Worm (Caenorhabditis elegans) whole organism, young adult: ENCODE measurements around the gene C09B9.7.

Experiments
- C06A6.2 ChIP-seq: fragments of 200-800 bp; sonication (Bioruptor generic); conservative IDR thresholded peaks from 2 replicates; pipeline ENCODE4 v1.3.6; 2022; ENCODE audit warnings: missing genetic modification characterization, missing compliant biosample characterization
- F22D6.2 ChIP-seq: sonication (generic microtip); optimal IDR thresholded peaks from 2 replicates; lab custom pipeline; 2016; ENCODE audit warnings: mild to moderate bottlenecking, missing genetic modification characterization, missing compliant biosample characterization
- F33H1.4 ChIP-seq: fragments of 200-800 bp; sonication (Bioruptor generic); IDR thresholded peaks from 2 replicates; pipeline ENCODE4 v1.3.6; 2022; ENCODE audit warnings: missing genetic modification reagents, missing genetic modification characterization, missing compliant biosample characterization
- F49E8.2 ChIP-seq: sonication (generic microtip); optimal IDR thresholded peaks from 3 replicates; lab custom pipeline; 2017; ENCODE audit warnings: missing genetic modification characterization, mild to moderate bottlenecking, missing compliant biosample characterization, antibody characterized with exemption, moderate library complexity; ENCODE audit not compliant: insufficient read depth
- F55B11.4 ChIP-seq: sonication (generic microtip); optimal IDR thresholded peaks from 2 replicates; lab custom pipeline; 2016; ENCODE audit warnings: missing compliant biosample characterization, missing genetic modification characterization, borderline replicate concordance; ENCODE audit not compliant: insufficient read depth
- F57A8.1 ChIP-seq: fragments of 200-800 bp; sonication (Bioruptor generic); optimal IDR thresholded peaks from 2 replicates; lab custom pipeline; 2018; ENCODE audit warnings: mild to moderate bottlenecking, missing genetic modification characterization, moderate library complexity, missing compliant biosample characterization
- K12H6.12 ChIP-seq: fragments of 200-800 bp; sonication (Bioruptor generic); optimal IDR thresholded peaks from 2 replicates; lab custom pipeline; 2018; ENCODE audit warnings: mild to moderate bottlenecking, missing genetic modification characterization, missing compliant biosample characterization
- T07F8.4 ChIP-seq: sonication (generic microtip); optimal IDR thresholded peaks from 2 replicates; lab custom pipeline; 2016; ENCODE audit warnings: mild to moderate bottlenecking, missing genetic modification characterization, moderate library complexity, missing compliant biosample characterization
- T26A5.8 ChIP-seq: sonication (generic microtip); optimal IDR thresholded peaks from 2 replicates; lab custom pipeline; 2016; ENCODE audit warnings: missing genetic modification characterization, missing compliant biosample characterization
- Y53G8AR.9 ChIP-seq: fragments of 200-800 bp; sonication (Bioruptor generic); conservative IDR thresholded peaks from 2 replicates; pipeline ENCODE4 v1.3.6; 2022; ENCODE audit warnings: missing genetic modification reagents, missing genetic modification characterization, missing compliant biosample characterization
- Y56A3A.18 ChIP-seq: fragments of 200-800 bp; sonication (Bioruptor generic); IDR thresholded peaks from 2 replicates; pipeline ENCODE4 v1.3.6; 2022; ENCODE audit warnings: missing genetic modification reagents, missing genetic modification characterization, missing compliant biosample characterization
- Y95B8A.8 ChIP-seq: fragments of 200-800 bp; sonication (Bioruptor generic); IDR thresholded peaks from 2 replicates; pipeline ENCODE4 v1.3.6; 2022; ENCODE audit warnings: missing genetic modification reagents, missing genetic modification characterization, missing compliant biosample characterization
- aptf-2 ChIP-seq: fragments of 200-800 bp; sonication (Bioruptor generic); conservative IDR thresholded peaks from 2 replicates; pipeline ENCODE4 v1.3.6; 2022; ENCODE audit warnings: missing genetic modification reagents, missing genetic modification characterization, missing compliant biosample characterization
- attf-3 ChIP-seq: fragments of 200-800 bp; sonication (Bioruptor generic); conservative IDR thresholded peaks from 2 replicates; pipeline ENCODE4 v1.3.6; 2022; ENCODE audit warnings: missing genetic modification reagents, missing genetic modification characterization, missing compliant biosample characterization
- cebp-1 ChIP-seq, 2 experiments: fragments of 200-800 bp in 1 of 2; sonication (Bioruptor generic) in 1 of 2; sonication (generic microtip) in 1 of 2; IDR thresholded peaks in 1 of 2; optimal IDR thresholded peaks in 1 of 2; 2 replicates each; pipeline versions ENCODE4 v1.3.6 to Lab custom; 2017 to 2022; ENCODE audit warnings: missing compliant biosample characterization in 2 of 2, missing genetic modification characterization in 2 of 2, mild to moderate bottlenecking in 1 of 2, missing genetic modification reagents in 1 of 2, moderate library complexity in 1 of 2
- cebp-2 ChIP-seq: fragments of 200-800 bp; sonication (Bioruptor generic); IDR thresholded peaks from 2 replicates; pipeline ENCODE4 v1.3.6; 2022; ENCODE audit warnings: missing genetic modification characterization, missing compliant biosample characterization
- ceh-58 ChIP-seq: fragments of 200-800 bp; sonication (Bioruptor generic); IDR thresholded peaks from 2 replicates; pipeline ENCODE4 v1.3.6; 2022; ENCODE audit warnings: missing genetic modification characterization, missing compliant biosample characterization
- chd-7 ChIP-seq: sonication (generic microtip); optimal IDR thresholded peaks from 2 replicates; lab custom pipeline; 2016; ENCODE audit warnings: mild to moderate bottlenecking, missing genetic modification characterization, moderate library complexity, missing compliant biosample characterization
- die-1 ChIP-seq: sonication (generic microtip); optimal IDR thresholded peaks from 2 replicates; lab custom pipeline; 2016; ENCODE audit warnings: missing genotype, mild to moderate bottlenecking, missing genetic modification characterization, missing compliant biosample characterization
- dpff-1 ChIP-seq: sonication (generic microtip); optimal IDR thresholded peaks from 2 replicates; lab custom pipeline; 2017; ENCODE audit warnings: mild to moderate bottlenecking, missing genetic modification characterization, missing compliant biosample characterization
- ekl-4 ChIP-seq: fragments of 200-800 bp; sonication (Bioruptor generic); IDR thresholded peaks from 2 replicates; pipeline ENCODE4 v1.3.6; 2022; ENCODE audit warnings: missing genetic modification reagents, missing genetic modification characterization, missing compliant biosample characterization
- fkh-3 ChIP-seq: sonication (generic microtip); optimal IDR thresholded peaks from 2 replicates; lab custom pipeline; 2016; ENCODE audit warnings: mild to moderate bottlenecking, missing genetic modification characterization, missing compliant biosample characterization
- gei-17 ChIP-seq: fragments of 200-800 bp; sonication (Bioruptor generic); optimal IDR thresholded peaks from 2 replicates; lab custom pipeline; 2018; ENCODE audit warnings: mild to moderate bottlenecking, missing genetic modification characterization, missing compliant biosample characterization
- hlh-26 ChIP-seq: fragments of 200-800 bp; sonication (Bioruptor generic); conservative IDR thresholded peaks from 2 replicates; pipeline ENCODE4 v1.3.6; 2022; ENCODE audit warnings: missing genetic modification reagents, missing genetic modification characterization, missing compliant biosample characterization
- let-526 ChIP-seq: fragments of 200-800 bp; sonication (Bioruptor generic); IDR thresholded peaks from 2 replicates; pipeline ENCODE4 v1.3.6; 2022; ENCODE audit warnings: missing genetic modification reagents, missing genetic modification characterization, missing compliant biosample characterization
- lin-26 ChIP-seq: fragments of 200-800 bp; sonication (Bioruptor generic); IDR thresholded peaks from 2 replicates; pipeline ENCODE4 v1.3.6; 2022; ENCODE audit warnings: missing genetic modification reagents, missing genetic modification characterization, missing compliant biosample characterization
- lin-40 ChIP-seq: sonication (generic microtip); optimal IDR thresholded peaks from 2 replicates; lab custom pipeline; 2016; ENCODE audit warnings: missing genetic modification characterization, mild to moderate bottlenecking, missing compliant biosample characterization, missing genotype, missing genetic modification reagents
- lin-54 ChIP-seq: fragments of 200-800 bp; sonication (Bioruptor generic); optimal IDR thresholded peaks from 2 replicates; lab custom pipeline; 2018; ENCODE audit warnings: mild to moderate bottlenecking, missing genetic modification characterization, missing compliant biosample characterization
- lsy-27 ChIP-seq: sonication (generic microtip); optimal IDR thresholded peaks from 2 replicates; lab custom pipeline; 2017; ENCODE audit warnings: missing genetic modification characterization, mild to moderate bottlenecking, missing compliant biosample characterization, antibody characterized with exemption, missing genotype, borderline replicate concordance; ENCODE audit not compliant: insufficient read depth
- madf-6 ChIP-seq: fragments of 200-800 bp; sonication (Bioruptor generic); IDR thresholded peaks from 2 replicates; pipeline ENCODE4 v1.3.6; 2022; ENCODE audit warnings: missing genetic modification reagents, missing genetic modification characterization, missing compliant biosample characterization
- mel-28 ChIP-seq: sonication (generic microtip); optimal IDR thresholded peaks from 2 replicates; lab custom pipeline; 2016; ENCODE audit warnings: borderline replicate concordance, mild to moderate bottlenecking, missing genetic modification characterization, missing compliant biosample characterization
- mes-4 ChIP-seq: sonication (generic microtip); optimal IDR thresholded peaks from 2 replicates; lab custom pipeline; 2016; ENCODE audit warnings: missing genotype, missing genetic modification characterization, missing compliant biosample characterization
- nfya-1 ChIP-seq: sonication (generic microtip); optimal IDR thresholded peaks from 2 replicates; lab custom pipeline; 2017; ENCODE audit warnings: antibody characterized with exemption, missing compliant biosample characterization, missing genetic modification characterization, borderline replicate concordance; ENCODE audit not compliant: insufficient read depth
- nfya-2 ChIP-seq: fragments of 200-800 bp; sonication (Bioruptor generic); IDR thresholded peaks from 2 replicates; pipeline ENCODE4 v1.3.6; 2022; ENCODE audit warnings: missing genetic modification reagents, missing genetic modification characterization, missing compliant biosample characterization
- nfyb-1 ChIP-seq: fragments of 200-800 bp; sonication (Bioruptor generic); IDR thresholded peaks from 2 replicates; pipeline ENCODE4 v1.3.6; 2022; ENCODE audit warnings: missing genetic modification reagents, missing genetic modification characterization, missing compliant biosample characterization
- pha-4 ChIP-seq: fragments of 150-350 bp; sonication (generic microtip); optimal IDR thresholded peaks from 2 replicates; lab custom pipeline; 2014; ENCODE audit warnings: missing biosample characterization, missing genetic modification reagents, missing genetic modification characterization
- rcor-1 ChIP-seq: fragments of 200-800 bp; sonication (Bioruptor generic); IDR thresholded peaks from 2 replicates; pipeline ENCODE4 v1.3.6; 2022; ENCODE audit warnings: missing genetic modification reagents, missing genetic modification characterization, missing compliant biosample characterization
- sea-2 ChIP-seq: fragments of 200-800 bp; sonication (Bioruptor generic); IDR thresholded peaks from 2 replicates; pipeline ENCODE4 v1.3.6; 2022; ENCODE audit warnings: missing genetic modification characterization, missing compliant biosample characterization
- snpc-1.3 ChIP-seq: sonication (generic microtip); optimal IDR thresholded peaks from 2 replicates; lab custom pipeline; 2017; ENCODE audit warnings: missing genetic modification characterization, mild to moderate bottlenecking, missing compliant biosample characterization, antibody characterized with exemption, moderate library complexity, missing genotype, missing genetic modification reagents; ENCODE audit not compliant: insufficient read depth
- snpc-3.4 ChIP-seq: sonication (generic microtip); optimal IDR thresholded peaks from 2 replicates; lab custom pipeline; 2017; ENCODE audit warnings: missing genetic modification characterization, mild to moderate bottlenecking, missing compliant biosample characterization, antibody characterized with exemption, moderate library complexity, missing genotype, missing genetic modification reagents
- somi-1 ChIP-seq: fragments of 200-800 bp; sonication (Bioruptor generic); optimal IDR thresholded peaks from 2 replicates; lab custom pipeline; 2018; ENCODE audit warnings: mild to moderate bottlenecking, missing genetic modification characterization, missing compliant biosample characterization
- sptf-2 ChIP-seq: fragments of 200-800 bp; sonication (Bioruptor generic); optimal IDR thresholded peaks from 2 replicates; lab custom pipeline; 2018; ENCODE audit warnings: mild to moderate bottlenecking, missing genetic modification characterization, missing compliant biosample characterization
- tbx-9 ChIP-seq: sonication (generic microtip); optimal IDR thresholded peaks from 2 replicates; lab custom pipeline; 2016; ENCODE audit warnings: borderline replicate concordance, missing genetic modification characterization, inconsistent platforms, missing compliant biosample characterization
- tlf-1 ChIP-seq: fragments of 200-800 bp; sonication (Bioruptor generic); optimal IDR thresholded peaks from 2 replicates; lab custom pipeline; 2018; ENCODE audit warnings: mild to moderate bottlenecking, missing genetic modification characterization, missing compliant biosample characterization
- xnd-1 ChIP-seq: sonication (generic microtip); optimal IDR thresholded peaks from 2 replicates; lab custom pipeline; 2016; ENCODE audit warnings: missing genotype, missing genetic modification reagents, missing genetic modification characterization, missing compliant biosample characterization

Gene C09B9.7

ce11 chrIV:5054297-5054696 lies 6.6 kb downstream of the C09B9.7 start:
- TF ChIP-seq T26A5.8 (tag; lab: Kevin White, UChicago) (no peak), K12H6.12 (no peak), F49E8.2 (tag; lab: Kevin White, UChicago) (no peak), attf-3 (GFP tag; lab: Robert Waterston, UW) (no peak), cebp-2 (no peak), F22D6.2 (tag; lab: Kevin White, UChicago) (no peak), nfya-2 (GFP tag; lab: Robert Waterston, UW) (no peak), somi-1 (no peak), F33H1.4 (GFP tag; lab: Robert Waterston, UW) (no peak), lin-54 (GFP tag; lab: Kevin White, UChicago) (no peak), F55B11.4 (no peak), snpc-3.4 (no peak), lsy-27 (no peak), pha-4 (tag; lab: Kevin White, UChicago) (no peak), snpc-1.3 (tag; lab: Kevin White, UChicago) (no peak), mes-4 (tag; lab: Kevin White, UChicago) (no peak)

- no peak for TF ChIP-seq C06A6.2
- TF ChIP-seq cebp-1 (GFP tag; IDR thresholded peaks at IDR 0.05; lab: Robert Waterston, UW) = no peak
- no peak for TF ChIP-seq cebp-1 (tag; optimal IDR thresholded peaks at IDR 0.05; lab: Kevin White, UChicago)
- TF ChIP-seq F57A8.1 (GFP tag; lab: Kevin White, UChicago) = no peak
These were observed 15.5 kb downstream of the C09B9.7 start, which contains the start of gene hot-9 for ce11 chrIV:5045389-5045788. Gene hot-9 (minus strand): TSS chrIV:5045489.

- TF ChIP-seq nfyb-1 = peak; percentile 87
- TF ChIP-seq hlh-26 = no peak
- no peak for TF ChIP-seq lin-40
- no peak for TF ChIP-seq gei-17 (GFP tag; lab: Kevin White, UChicago)
- TF ChIP-seq ekl-4 = peak; percentile 51; the same call in 1 of the 2 replicates
- no peak for TF ChIP-seq aptf-2 (GFP tag; lab: Robert Waterston, UW)
- no peak for TF ChIP-seq attf-3 (GFP tag; lab: Robert Waterston, UW)
- TF ChIP-seq lin-26 = peak; percentile 98
- no peak for TF ChIP-seq nfya-1 (tag; lab: Kevin White, UChicago)
- no peak; the same call in 1 of the 2 replicates for TF ChIP-seq rcor-1 (GFP tag; lab: Robert Waterston, UW)
- TF ChIP-seq Y53G8AR.9 (GFP tag; lab: Robert Waterston, UW) = no peak
- TF ChIP-seq tbx-9 (tag; lab: Kevin White, UChicago) = no peak
- TF ChIP-seq T07F8.4 (tag; lab: Kevin White, UChicago) = peak; percentile 49
- TF ChIP-seq let-526 (GFP tag; lab: Robert Waterston, UW) = no peak
- TF ChIP-seq fkh-3 (tag; lab: Kevin White, UChicago) = no peak
- TF ChIP-seq Y56A3A.18 = no peak
- TF ChIP-seq T26A5.8 (tag; lab: Kevin White, UChicago) = no peak
- TF ChIP-seq dpff-1 (tag; lab: Kevin White, UChicago) = no peak
- TF ChIP-seq ceh-58 (GFP tag; lab: Robert Waterston, UW) = no peak
- no peak for TF ChIP-seq madf-6 (GFP tag; lab: Robert Waterston, UW)
- TF ChIP-seq lsy-27 = no peak
- no peak for TF ChIP-seq tlf-1 (GFP tag; lab: Kevin White, UChicago)
- TF ChIP-seq chd-7 = no peak
- peak; percentile 74 for TF ChIP-seq sptf-2 (GFP tag; lab: Kevin White, UChicago)
- no peak for TF ChIP-seq sea-2 (GFP tag; lab: Robert Waterston, UW)
- TF ChIP-seq Y95B8A.8 (GFP tag; lab: Robert Waterston, UW) = no peak
- TF ChIP-seq F49E8.2 (tag; lab: Kevin White, UChicago) = peak; percentile 28
- no peak for TF ChIP-seq mel-28 (tag; lab: Kevin White, UChicago)
- TF ChIP-seq die-1 (tag; lab: Kevin White, UChicago) = peak; percentile 86
- TF ChIP-seq xnd-1 = no peak
These were observed 22.1 kb downstream of the C09B9.7 start for ce11 chrIV:5038744-5039143.
